Fruit fly (Drosophila melanogaster) whole organism, embryonic: ENCODE measurements around the gene CG11085.

Source experiments
- ATbp ChIP-seq: fragments of 200-800 bp; sonication (Bioruptor generic); optimal IDR thresholded peaks from 2 replicates; lab custom pipeline; 2017; ENCODE audit warnings: missing biosample characterization, mild to moderate bottlenecking, missing genetic modification characterization, missing genetic modification reagents
- Ada2b ChIP-seq: fragments of 200-800 bp; sonication (Bioruptor generic); IDR thresholded peaks from 2 replicates; pipeline ENCODE4 v1.3.6; 2022; ENCODE audit warnings: missing biosample characterization, missing genetic modification characterization
- Adf1 ChIP-seq: fragments of 200-800 bp; sonication (Bioruptor generic); IDR thresholded peaks from 2 replicates; pipeline ENCODE4 v1.3.6; 2022; ENCODE audit warnings: missing biosample characterization, missing genetic modification characterization
- Antp ChIP-seq: fragments of 200-800 bp; sonication (Bioruptor generic); optimal IDR thresholded peaks from 3 replicates; lab custom pipeline; 2016; ENCODE audit warnings: missing biosample characterization, missing genetic modification characterization
- Bdp1 ChIP-seq: fragments of 200-800 bp; sonication (Bioruptor generic); optimal IDR thresholded peaks from 3 replicates; lab custom pipeline; 2016; ENCODE audit warnings: missing biosample characterization, missing genetic modification characterization
- CG11504 ChIP-seq: fragments of 200-800 bp; sonication (Bioruptor generic); optimal IDR thresholded peaks from 3 replicates; lab custom pipeline; 2019; ENCODE audit warnings: missing biosample characterization, mild to moderate bottlenecking, missing genetic modification characterization, moderate library complexity
- CG11696 ChIP-seq: fragments of 200-800 bp; sonication (Bioruptor generic); IDR thresholded peaks from 2 replicates; pipeline ENCODE4 v1.3.6; 2022; ENCODE audit warnings: missing biosample characterization, missing genetic modification characterization
- CG12942 ChIP-seq: fragments of 200-800 bp; sonication (Bioruptor generic); optimal IDR thresholded peaks from 3 replicates; lab custom pipeline; 2016; ENCODE audit warnings: missing biosample characterization, missing genetic modification characterization
- CG1832 ChIP-seq: fragments of 200-800 bp; sonication (Bioruptor generic); optimal IDR thresholded peaks from 2 replicates; lab custom pipeline; 2017; ENCODE audit warnings: missing biosample characterization, mild to moderate bottlenecking, missing genetic modification characterization, inconsistent platforms
- CG31224 ChIP-seq: fragments of 200-800 bp; sonication (Bioruptor generic); IDR thresholded peaks from 2 replicates; pipeline ENCODE4 v1.3.6; 2022; ENCODE audit warnings: missing biosample characterization, missing genetic modification characterization
- CG32767 ChIP-seq: fragments of 200-800 bp; sonication (Bioruptor generic); IDR thresholded peaks from 2 replicates; pipeline ENCODE4 v1.3.6; 2022; ENCODE audit warnings: missing biosample characterization, missing genetic modification characterization
- CG3847 ChIP-seq: fragments of 200-800 bp; sonication (Bioruptor generic); IDR thresholded peaks from 2 replicates; pipeline ENCODE4 v1.3.6; 2022; ENCODE audit warnings: missing biosample characterization, missing genetic modification characterization
- CG4328 ChIP-seq: fragments of 200-800 bp; sonication (Bioruptor generic); optimal IDR thresholded peaks from 3 replicates; lab custom pipeline; 2017; ENCODE audit warnings: missing biosample characterization, missing genetic modification reagents, missing genetic modification characterization
- CG4854 ChIP-seq: fragments of 200-800 bp; sonication (Bioruptor generic); optimal IDR thresholded peaks from 2 replicates; lab custom pipeline; 2016; ENCODE audit warnings: missing biosample characterization, missing genetic modification characterization, inconsistent platforms
- CG8388 ChIP-seq: fragments of 200-800 bp; sonication (Bioruptor generic); optimal IDR thresholded peaks from 2 replicates; lab custom pipeline; 2019; ENCODE audit warnings: missing biosample characterization, mild to moderate bottlenecking, missing genetic modification characterization, moderate library complexity
- CG8944 ChIP-seq: fragments of 200-800 bp; sonication (Bioruptor generic); optimal IDR thresholded peaks from 3 replicates; lab custom pipeline; 2016; ENCODE audit warnings: missing biosample characterization, missing genetic modification characterization
- CG9727 ChIP-seq: fragments of 200-800 bp; sonication (Bioruptor generic); optimal IDR thresholded peaks from 3 replicates; lab custom pipeline; 2017; ENCODE audit warnings: missing biosample characterization, mild to moderate bottlenecking, missing genetic modification characterization
- Camta ChIP-seq: fragments of 200-800 bp; sonication (Bioruptor generic); optimal IDR thresholded peaks from 2 replicates; lab custom pipeline; 2016; ENCODE audit warnings: missing biosample characterization, missing genetic modification characterization
- D19A ChIP-seq: fragments of 200-800 bp; optimal IDR thresholded peaks from 3 replicates; lab custom pipeline; 2019; ENCODE audit warnings: missing biosample characterization, mild to moderate bottlenecking, missing genetic modification characterization, moderate library complexity
- Dbx ChIP-seq: fragments of 200-800 bp; sonication (Bioruptor generic); IDR thresholded peaks from 3 replicates; pipeline ENCODE4 v1.3.6; 2022; ENCODE audit warnings: missing biosample characterization, missing genetic modification characterization
- Dek ChIP-seq: fragments of 200-800 bp; sonication (Bioruptor generic); optimal IDR thresholded peaks from 3 replicates; lab custom pipeline; 2019; ENCODE audit warnings: missing biosample characterization, mild to moderate bottlenecking, missing genetic modification characterization, moderate library complexity
- Eip74EF ChIP-seq, 2 experiments: fragments of 200-800 bp in 1 of 2; fragments of >200 bp in 1 of 2; sonication (Bioruptor generic) in 1 of 2; optimal IDR thresholded peaks; 2 replicates each; lab custom pipeline; 2017 to 2019; ENCODE audit warnings: missing biosample characterization in 2 of 2, missing genetic modification characterization in 2 of 2, mild to moderate bottlenecking in 1 of 2, moderate library complexity in 1 of 2
- Elba2 ChIP-seq: fragments of 200-800 bp; sonication (Bioruptor generic); optimal IDR thresholded peaks from 3 replicates; lab custom pipeline; 2016; ENCODE audit warnings: missing biosample characterization, missing genetic modification characterization
- Ets65A ChIP-seq: fragments of 200-800 bp; sonication (Bioruptor generic); peaks from one replicate; lab custom pipeline; 2016; ENCODE audit warnings: missing biosample characterization, missing genetic modification characterization
- H2.0 ChIP-seq: fragments of 200-800 bp; sonication (Bioruptor generic); IDR thresholded peaks from 2 replicates; pipeline ENCODE4 v1.3.6; 2022; ENCODE audit warnings: missing biosample characterization, missing genetic modification characterization
- Hand ChIP-seq: fragments of 200-800 bp; sonication (Bioruptor generic); optimal IDR thresholded peaks from 2 replicates; lab custom pipeline; 2017; ENCODE audit warnings: mild to moderate bottlenecking, missing biosample characterization, missing genetic modification reagents, missing genetic modification characterization
- Meics ChIP-seq: fragments of 200-800 bp; sonication (Bioruptor generic); optimal IDR thresholded peaks from 2 replicates; lab custom pipeline; 2017; ENCODE audit warnings: missing biosample characterization, mild to moderate bottlenecking, missing genetic modification characterization
- NC2β ChIP-seq: fragments of 200-800 bp; sonication (Bioruptor generic); optimal IDR thresholded peaks from 2 replicates; lab custom pipeline; 2016; ENCODE audit warnings: missing biosample characterization, missing genetic modification characterization
- Poxn ChIP-seq: fragments of 200-800 bp; sonication (Bioruptor generic); IDR thresholded peaks from 2 replicates; pipeline ENCODE4 v1.3.6; 2022; ENCODE audit warnings: missing biosample characterization, missing genetic modification characterization
- TFAM ChIP-seq: fragments of 200-800 bp; sonication (Bioruptor generic); optimal IDR thresholded peaks from 2 replicates; lab custom pipeline; 2017; ENCODE audit warnings: missing biosample characterization, missing genetic modification characterization, inconsistent platforms
- Tbp ChIP-seq: fragments of >200 bp; optimal IDR thresholded peaks from 2 replicates; lab custom pipeline; 2018; ENCODE audit warnings: missing biosample characterization, missing genetic modification characterization
- ase ChIP-seq: fragments of 200-800 bp; sonication (Bioruptor generic); IDR thresholded peaks from 3 replicates; pipeline ENCODE4 v1.3.6; 2022; ENCODE audit warnings: missing biosample characterization, missing genetic modification characterization
- chn ChIP-seq: fragments of 200-800 bp; sonication (Bioruptor generic); optimal IDR thresholded peaks from 2 replicates; lab custom pipeline; 2016; ENCODE audit warnings: missing biosample characterization, missing genetic modification characterization
- disco-r ChIP-seq: fragments of 200-800 bp; sonication (Bioruptor generic); optimal IDR thresholded peaks from 2 replicates; lab custom pipeline; 2016; ENCODE audit warnings: missing biosample characterization, missing genetic modification characterization
- dpn ChIP-seq, 2 experiments: fragments of 200-800 bp; sonication (Bioruptor generic); optimal IDR thresholded peaks; 3 replicates each; lab custom pipeline; 2016; ENCODE audit warnings: missing biosample characterization in 2 of 2, missing genetic modification characterization in 2 of 2
- exex ChIP-seq: fragments of 200-800 bp; sonication (Bioruptor generic); optimal IDR thresholded peaks from 4 replicates; lab custom pipeline; 2018; ENCODE audit warnings: missing biosample characterization, mild to moderate bottlenecking, missing genetic modification characterization, moderate library complexity
- eyg ChIP-seq: fragments of 200-800 bp; sonication (Bioruptor generic); optimal IDR thresholded peaks from 3 replicates; lab custom pipeline; 2016; ENCODE audit warnings: missing biosample characterization, missing genetic modification characterization
- fd96Cb ChIP-seq: fragments of 200-800 bp; sonication (Bioruptor generic); optimal IDR thresholded peaks from 2 replicates; lab custom pipeline; 2018; ENCODE audit warnings: missing biosample characterization, mild to moderate bottlenecking, missing genetic modification characterization, moderate library complexity
- ham ChIP-seq: fragments of 200-800 bp; sonication (Bioruptor generic); IDR thresholded peaks from 2 replicates; pipeline ENCODE4 v1.3.6; 2022; ENCODE audit warnings: missing biosample characterization, missing genetic modification characterization
- her ChIP-seq: fragments of 200-800 bp; sonication (Bioruptor generic); optimal IDR thresholded peaks from 2 replicates; lab custom pipeline; 2016; ENCODE audit warnings: missing biosample characterization, missing genetic modification characterization
- insv ChIP-seq, 2 experiments: fragments of 200-800 bp; sonication (Bioruptor generic); optimal IDR thresholded peaks; 3 replicates each; lab custom pipeline; 2016 to 2018; ENCODE audit warnings: missing biosample characterization in 2 of 2, missing genetic modification characterization in 2 of 2
- inv ChIP-seq: fragments of 200-800 bp; sonication (Bioruptor generic); IDR thresholded peaks from 2 replicates; pipeline ENCODE4 v1.3.6; 2022; ENCODE audit warnings: missing biosample characterization, missing genetic modification characterization; ENCODE audit not compliant: partially characterized antibody
- klu ChIP-seq: fragments of 200-800 bp; sonication (Bioruptor generic); IDR thresholded peaks from 2 replicates; pipeline ENCODE4 v1.3.6; 2022; ENCODE audit warnings: missing biosample characterization, missing genetic modification characterization
- lilli ChIP-seq: fragments of 200-800 bp; sonication (Bioruptor generic); optimal IDR thresholded peaks from 3 replicates; lab custom pipeline; 2016; ENCODE audit warnings: missing biosample characterization, missing genetic modification characterization
- luna ChIP-seq: fragments of 200-800 bp; sonication (Bioruptor generic); optimal IDR thresholded peaks from 2 replicates; lab custom pipeline; 2016; ENCODE audit warnings: missing biosample characterization, missing genetic modification characterization
- nmo ChIP-seq: fragments of 200-800 bp; sonication (Bioruptor generic); optimal IDR thresholded peaks from 2 replicates; lab custom pipeline; 2018; ENCODE audit warnings: missing biosample characterization, mild to moderate bottlenecking, missing genetic modification characterization, moderate library complexity
- pho ChIP-seq: fragments of 200-800 bp; sonication (Bioruptor generic); optimal IDR thresholded peaks from 2 replicates; lab custom pipeline; 2016; ENCODE audit warnings: missing biosample characterization, missing genetic modification characterization
- pzg ChIP-seq: fragments of 200-800 bp; sonication (Bioruptor generic); optimal IDR thresholded peaks from 3 replicates; lab custom pipeline; 2018; ENCODE audit warnings: missing biosample characterization, mild to moderate bottlenecking, missing genetic modification characterization, moderate library complexity
- repo ChIP-seq: fragments of 200-800 bp; sonication (Bioruptor generic); optimal IDR thresholded peaks from 2 replicates; lab custom pipeline; 2016; ENCODE audit warnings: missing biosample characterization, missing genetic modification characterization
- seq ChIP-seq: fragments of 200-800 bp; sonication (Bioruptor generic); IDR thresholded peaks from 2 replicates; pipeline ENCODE4 v1.3.6; 2022; ENCODE audit warnings: missing biosample characterization, missing genetic modification characterization
- sob ChIP-seq: fragments of 200-800 bp; sonication (Bioruptor generic); IDR thresholded peaks from 2 replicates; pipeline ENCODE4 v1.3.6; 2022; ENCODE audit warnings: missing biosample characterization, missing genetic modification characterization
- sug ChIP-seq: fragments of 200-800 bp; optimal IDR thresholded peaks from 2 replicates; lab custom pipeline; 2019; ENCODE audit warnings: missing biosample characterization, mild to moderate bottlenecking, missing genetic modification characterization, moderate library complexity

Gene CG11085

DNA sequence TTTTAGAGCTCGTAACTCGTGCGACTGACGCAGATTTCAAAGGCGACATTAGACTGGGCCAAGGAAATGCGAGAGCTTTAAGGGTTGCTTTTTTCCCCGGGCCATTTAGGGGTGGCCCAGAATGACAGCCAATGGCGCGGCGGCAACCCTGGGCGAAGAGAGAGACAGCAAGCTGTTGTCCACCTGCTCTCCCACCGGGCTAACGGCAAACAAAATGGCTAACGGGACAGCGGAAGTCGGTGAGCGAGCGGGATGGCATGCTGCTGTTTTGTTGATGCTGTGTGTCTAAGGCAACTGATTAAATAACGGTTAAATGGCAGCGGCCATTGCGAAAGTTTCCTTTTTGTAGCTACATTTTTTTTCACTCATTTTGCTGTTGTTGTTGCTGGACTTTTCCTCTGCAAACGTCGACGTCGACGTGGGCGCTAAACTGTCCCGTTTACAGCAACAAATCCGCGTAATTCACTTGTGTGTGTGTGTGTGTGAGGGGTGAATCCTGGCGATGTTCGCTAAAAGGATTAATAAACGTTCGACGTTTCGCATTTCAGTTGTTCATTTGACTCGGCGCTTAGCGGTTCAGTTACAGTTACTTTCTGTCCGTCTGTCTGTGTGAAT lies at the start of gene CG11085:
Gene CG11085 (plus strand): TSS at position 565 of the 615 bp plus-strand sequence.
- TF ChIP-seq Antp (GFP tag; lab: Kevin White, UChicago): no peak
- no peak for TF ChIP-seq her
- TF ChIP-seq Dek (tag; lab: Kevin White, UChicago): no peak
- TF ChIP-seq Bdp1 (GFP tag; lab: Kevin White, UChicago): no peak
- TF ChIP-seq disco-r (GFP tag; lab: Kevin White, UChicago): no peak
- TF ChIP-seq CG12942: no peak
- no peak for TF ChIP-seq CG4854 (GFP tag; lab: Kevin White, UChicago)
- TF ChIP-seq pho (GFP tag; lab: Kevin White, UChicago): no peak
- TF ChIP-seq lilli (GFP tag; lab: Kevin White, UChicago): no peak
- peak; percentile 83 for TF ChIP-seq Ets65A (GFP tag; lab: Kevin White, UChicago)
- TF ChIP-seq CG31224 (GFP tag; lab: Robert Waterston, UW): no peak
- TF ChIP-seq CG32767: no peak
- no peak for TF ChIP-seq chn
- TF ChIP-seq CG1832 (GFP tag; lab: Kevin White, UChicago): peak; percentile 85
- no peak for TF ChIP-seq Meics (GFP tag; lab: Kevin White, UChicago)
- TF ChIP-seq pzg (GFP tag; lab: Kevin White, UChicago): no peak
- TF ChIP-seq seq (GFP tag; lab: Robert Waterston, UW): peak; percentile 95
- no peak for TF ChIP-seq Hand
- TF ChIP-seq CG11504: no peak
- TF ChIP-seq H2.0 (GFP tag; lab: Robert Waterston, UW): no peak
- TF ChIP-seq Ada2b (GFP tag; lab: Robert Waterston, UW): no peak
- no peak for TF ChIP-seq klu
- TF ChIP-seq TFAM (GFP tag; lab: Kevin White, UChicago): no peak
- no peak for TF ChIP-seq repo (GFP tag; lab: Kevin White, UChicago)
- no peak for TF ChIP-seq eyg (GFP tag; lab: Kevin White, UChicago)
- TF ChIP-seq sug: no peak
- no peak for TF ChIP-seq D19A (tag; lab: Kevin White, UChicago)
- no peak for TF ChIP-seq fd96Cb (tag; lab: Kevin White, UChicago)
- no peak for TF ChIP-seq Poxn (GFP tag; lab: Robert Waterston, UW)
- no peak for TF ChIP-seq Tbp
- no peak for TF ChIP-seq ATbp
- TF ChIP-seq ase (GFP tag; lab: Robert Waterston, UW): 0 out of 3 replicates have a peak, but pooled peaks have one; percentile 17
- TF ChIP-seq luna (GFP tag; lab: Kevin White, UChicago): no peak
- 0 out of 2 replicates have a peak, but pooled peaks have one; percentile 8 for TF ChIP-seq sob (GFP tag; lab: Robert Waterston, UW)
- TF ChIP-seq Elba2 (GFP tag; lab: Kevin White, UChicago): no peak
- no peak for TF ChIP-seq inv (GFP tag; lab: Robert Waterston, UW)
- TF ChIP-seq Adf1: no peak
- TF ChIP-seq CG8388 (GFP tag; lab: Kevin White, UChicago): no peak
- TF ChIP-seq nmo: no peak
- no peak for TF ChIP-seq CG8944
- no peak for TF ChIP-seq CG3847 (GFP tag; lab: Robert Waterston, UW)
- TF ChIP-seq exex (tag; lab: Kevin White, UChicago): no peak
- TF ChIP-seq ham (GFP tag; lab: Robert Waterston, UW): no peak
- no peak for TF ChIP-seq insv (GFP tag; optimal IDR thresholded peaks at IDR 0.05; lab: Kevin White, UChicago)
- no peak for TF ChIP-seq CG9727
- TF ChIP-seq CG11696: no peak
- 0 out of 3 replicates have a peak, but pooled peaks have one; percentile 11 for TF ChIP-seq Dbx (GFP tag; lab: Robert Waterston, UW)
- TF ChIP-seq NC2β: no peak
- no peak for TF ChIP-seq Eip74EF (GFP tag; optimal IDR thresholded peaks at IDR 0.05; lab: Kevin White, UChicago)
- TF ChIP-seq dpn (GFP tag; optimal IDR thresholded peaks at IDR 0.05; lab: Kevin White, UChicago): no peak
- no peak for TF ChIP-seq CG4328 (GFP tag; lab: Kevin White, UChicago)
- TF ChIP-seq Camta (GFP tag; lab: Kevin White, UChicago): no peak
